Worm (Caenorhabditis elegans) whole organism, L2 larva: ENCODE results near the gene T14G8.4.

Experiments used
- C34F6.9 ChIP-seq: fragments of 150-350 bp; optimal IDR thresholded peaks from 2 replicates; lab custom pipeline; 2014; ENCODE audit warnings: missing biosample characterization, missing genetic modification characterization
- F13H6.1 ChIP-seq: sonication (generic microtip); optimal IDR thresholded peaks from 2 replicates; lab custom pipeline; 2016; ENCODE audit warnings: missing genetic modification characterization, missing compliant biosample characterization
- R02D3.7 ChIP-seq: fragments of 150-350 bp; optimal IDR thresholded peaks from 2 replicates; lab custom pipeline; 2014; ENCODE audit warnings: missing biosample characterization, missing genetic modification characterization
- Y55F3AM.14 ChIP-seq: fragments of 200-800 bp; sonication (Bioruptor generic); optimal IDR thresholded peaks from 2 replicates; lab custom pipeline; 2018; ENCODE audit warnings: mild to moderate bottlenecking, missing genetic modification characterization, missing compliant biosample characterization
- ZK546.5 ChIP-seq: sonication (generic microtip); optimal IDR thresholded peaks from 2 replicates; lab custom pipeline; 2017; ENCODE audit warnings: missing biosample characterization, missing genetic modification characterization
- alr-1 ChIP-seq: fragments of 150-350 bp; optimal IDR thresholded peaks from 2 replicates; lab custom pipeline; 2014; ENCODE audit warnings: missing biosample characterization, missing genetic modification characterization
- aly-2 ChIP-seq: fragments of 150-350 bp; optimal IDR thresholded peaks from 2 replicates; lab custom pipeline; 2014; ENCODE audit warnings: missing biosample characterization, missing genetic modification characterization
- ama-1 ChIP-seq: fragments of 150-350 bp; optimal IDR thresholded peaks from 2 replicates; lab custom pipeline; 2018; ENCODE audit warnings: inconsistent platforms
- blmp-1 ChIP-seq: sonication (generic microtip); optimal IDR thresholded peaks from 2 replicates; lab custom pipeline; 2017; ENCODE audit warnings: missing genetic modification characterization, mild to moderate bottlenecking, missing compliant biosample characterization, antibody characterized with exemption, moderate library complexity; ENCODE audit not compliant: insufficient read depth
- ceh-16 ChIP-seq: fragments of 150-350 bp; optimal IDR thresholded peaks from 2 replicates; lab custom pipeline; 2014; ENCODE audit warnings: missing biosample characterization, missing genetic modification characterization
- crh-2 ChIP-seq: sonication (generic microtip); optimal IDR thresholded peaks from 2 replicates; lab custom pipeline; 2017; ENCODE audit warnings: missing biosample characterization, missing genetic modification characterization
- dmd-4 ChIP-seq: sonication (generic microtip); optimal IDR thresholded peaks from 2 replicates; lab custom pipeline; 2017; ENCODE audit warnings: missing biosample characterization, missing genetic modification characterization
- egl-27 ChIP-seq: sonication (generic microtip); optimal IDR thresholded peaks from 3 replicates; lab custom pipeline; 2017; ENCODE audit warnings: missing biosample characterization, missing genetic modification reagents, missing genetic modification characterization
- elt-1 ChIP-seq: fragments of 150-350 bp; optimal IDR thresholded peaks from 2 replicates; lab custom pipeline; 2014; ENCODE audit warnings: missing biosample characterization, missing genetic modification characterization
- elt-3 ChIP-seq: sonication (generic microtip); optimal IDR thresholded peaks from 2 replicates; lab custom pipeline; 2017; ENCODE audit warnings: missing biosample characterization, missing genetic modification characterization
- fos-1 ChIP-seq: fragments of 150-350 bp; optimal IDR thresholded peaks from 2 replicates; lab custom pipeline; 2014; ENCODE audit warnings: missing biosample characterization, missing genetic modification characterization
- gmeb-1 ChIP-seq: fragments of 150-350 bp; optimal IDR thresholded peaks from 2 replicates; lab custom pipeline; 2014; ENCODE audit warnings: missing biosample characterization, missing genetic modification characterization
- lin-13 ChIP-seq: fragments of 150-350 bp; optimal IDR thresholded peaks from 2 replicates; lab custom pipeline; 2014; ENCODE audit warnings: missing biosample characterization, missing genetic modification reagents, missing genetic modification characterization
- lin-39 ChIP-seq: fragments of 150-350 bp; optimal IDR thresholded peaks from 2 replicates; lab custom pipeline; 2014; ENCODE audit warnings: missing biosample characterization, missing genetic modification reagents, missing genetic modification characterization
- lsy-2 ChIP-seq, 2 experiments: fragments of 150-350 bp in 1 of 2; sonication (generic microtip) in 1 of 2; optimal IDR thresholded peaks; 2 replicates each; lab custom pipeline; 2014 to 2017; ENCODE audit warnings: missing biosample characterization in 2 of 2, missing genetic modification characterization in 2 of 2
- mab-5 ChIP-seq: fragments of 150-350 bp; optimal IDR thresholded peaks from 2 replicates; lab custom pipeline; 2014; ENCODE audit warnings: missing biosample characterization, missing genetic modification characterization
- mbf-1 ChIP-seq: sonication (generic microtip); optimal IDR thresholded peaks from 2 replicates; lab custom pipeline; 2017; ENCODE audit warnings: missing biosample characterization, missing genetic modification characterization
- mdl-1 ChIP-seq, 2 experiments: fragments of 150-350 bp in 1 of 2; sonication (generic microtip) in 1 of 2; optimal IDR thresholded peaks; 2 replicates each; lab custom pipeline; 2017; ENCODE audit warnings: missing biosample characterization in 2 of 2, missing genetic modification characterization in 2 of 2
- nhr-11 ChIP-seq: fragments of 150-350 bp; optimal IDR thresholded peaks from 2 replicates; lab custom pipeline; 2014; ENCODE audit warnings: missing biosample characterization, missing genetic modification characterization
- nhr-12 ChIP-seq: fragments of 150-350 bp; optimal IDR thresholded peaks from 2 replicates; lab custom pipeline; 2014; ENCODE audit warnings: missing biosample characterization, missing genetic modification characterization
- nhr-129 ChIP-seq: fragments of 150-350 bp; optimal IDR thresholded peaks from 2 replicates; lab custom pipeline; 2014; ENCODE audit warnings: missing biosample characterization, missing genetic modification characterization
- nhr-21 ChIP-seq: fragments of 150-350 bp; optimal IDR thresholded peaks from 2 replicates; lab custom pipeline; 2014; ENCODE audit warnings: missing biosample characterization, missing genetic modification characterization
- nhr-23 ChIP-seq: fragments of 150-350 bp; optimal IDR thresholded peaks from 2 replicates; lab custom pipeline; 2014; ENCODE audit warnings: missing biosample characterization, missing genetic modification reagents, missing genetic modification characterization
- nhr-25 ChIP-seq: fragments of 150-350 bp; sonication (generic microtip); optimal IDR thresholded peaks from 3 replicates; lab custom pipeline; 2014; ENCODE audit warnings: missing biosample characterization, missing genetic modification characterization
- nhr-6 ChIP-seq: fragments of 150-350 bp; optimal IDR thresholded peaks from 2 replicates; lab custom pipeline; 2014; ENCODE audit warnings: missing biosample characterization, missing genetic modification characterization
- peb-1 ChIP-seq: fragments of 150-350 bp; optimal IDR thresholded peaks from 2 replicates; lab custom pipeline; 2014; ENCODE audit warnings: missing biosample characterization, missing genetic modification characterization
- sem-4 ChIP-seq: fragments of 150-350 bp; optimal IDR thresholded peaks from 2 replicates; lab custom pipeline; 2014; ENCODE audit warnings: missing biosample characterization, missing genetic modification reagents, missing genetic modification characterization
- skn-1 ChIP-seq: sonication (generic microtip); optimal IDR thresholded peaks from 2 replicates; lab custom pipeline; 2017; ENCODE audit warnings: missing biosample characterization, missing genetic modification characterization
- sma-3 ChIP-seq: sonication (generic microtip); optimal IDR thresholded peaks from 2 replicates; lab custom pipeline; 2016; ENCODE audit warnings: missing genetic modification reagents, missing genetic modification characterization, missing compliant biosample characterization
- sma-9 ChIP-seq, 2 experiments: fragments of 150-350 bp in 1 of 2; sonication (generic microtip) in 1 of 2; optimal IDR thresholded peaks; 2 replicates each; lab custom pipeline; 2014 to 2016; ENCODE audit warnings: missing genetic modification characterization in 2 of 2, mild to moderate bottlenecking in 1 of 2, missing biosample characterization in 1 of 2, missing compliant biosample characterization in 1 of 2, missing genetic modification reagents in 1 of 2, moderate library complexity in 1 of 2
- snpc-4 ChIP-seq: fragments of 150-350 bp; optimal IDR thresholded peaks from 2 replicates; lab custom pipeline; 2014; ENCODE audit warnings: missing biosample characterization, missing genetic modification characterization
- unc-39 ChIP-seq: fragments of 150-350 bp; optimal IDR thresholded peaks from 2 replicates; lab custom pipeline; 2014; ENCODE audit warnings: missing biosample characterization, missing genetic modification characterization
- unc-55 ChIP-seq: fragments of 150-350 bp; sonication (generic microtip); optimal IDR thresholded peaks from 3 replicates; lab custom pipeline; 2014; ENCODE audit warnings: missing biosample characterization, missing genetic modification reagents, missing genetic modification characterization
- unc-62 ChIP-seq: fragments of 150-350 bp; optimal IDR thresholded peaks from 2 replicates; lab custom pipeline; 2014; ENCODE audit warnings: missing biosample characterization, missing genetic modification reagents, missing genetic modification characterization
- ztf-1 ChIP-seq: fragments of 200-800 bp; sonication (Bioruptor generic); conservative IDR thresholded peaks from 2 replicates; pipeline ENCODE4 v1.3.6; 2022; ENCODE audit warnings: missing genetic modification characterization, missing compliant biosample characterization
- ztf-4 ChIP-seq: fragments of 150-350 bp; optimal IDR thresholded peaks from 2 replicates; lab custom pipeline; 2014; ENCODE audit warnings: missing biosample characterization, missing genetic modification characterization

T14G8.4 gene

ce11 chrX:12853079-12853478 lies 10.6 kb downstream of the T14G8.4 start:
- peak; percentile 3 for TF ChIP-seq sma-9 (GFP tag; optimal IDR thresholded peaks at IDR 0.05; lab: Kevin White, UChicago)
- TF ChIP-seq sma-9 (tag; optimal IDR thresholded peaks at IDR 0.05; lab: Kevin White, UChicago), result no peak
- TF ChIP-seq elt-3 (tag; lab: Kevin White, UChicago), result no peak
- TF ChIP-seq C34F6.9 (tag; lab: Kevin White, UChicago), result no peak
- peak; percentile 21 for TF ChIP-seq F13H6.1 (tag; lab: Kevin White, UChicago)
- TF ChIP-seq ztf-1 (GFP tag; lab: Robert Waterston, UW), result no peak
- TF ChIP-seq nhr-129 (tag; lab: Kevin White, UChicago), result peak; percentile 24

ce11 chrX:12852575-12852974 lies 11.1 kb downstream of the T14G8.4 start, which contains the start of gene chd-3:
Gene chd-3 (minus strand): TSS chrX:12852601.
- TF ChIP-seq lin-13 (GFP tag; lab: Kevin White, UChicago) (no peak), lin-39 (tag; lab: Kevin White, UChicago) (no peak), nhr-12 (tag; lab: Kevin White, UChicago) (no peak), nhr-23 (tag; lab: Kevin White, UChicago) (no peak), sma-3 (no peak), ZK546.5 (tag; lab: Kevin White, UChicago) (no peak), mdl-1 (tag; optimal IDR thresholded peaks at IDR 0.05; lab: Kevin White, UChicago) (no peak), peb-1 (no peak), unc-55 (GFP tag; lab: Kevin White, UChicago) (no peak), fos-1 (no peak), egl-27 (no peak), ztf-1 (GFP tag; lab: Robert Waterston, UW) (no peak), gmeb-1 (no peak), nhr-11 (no peak), lsy-2 (tag; optimal IDR thresholded peaks at IDR 0.05; lab: Kevin White, UChicago) (no peak)

DNA sequence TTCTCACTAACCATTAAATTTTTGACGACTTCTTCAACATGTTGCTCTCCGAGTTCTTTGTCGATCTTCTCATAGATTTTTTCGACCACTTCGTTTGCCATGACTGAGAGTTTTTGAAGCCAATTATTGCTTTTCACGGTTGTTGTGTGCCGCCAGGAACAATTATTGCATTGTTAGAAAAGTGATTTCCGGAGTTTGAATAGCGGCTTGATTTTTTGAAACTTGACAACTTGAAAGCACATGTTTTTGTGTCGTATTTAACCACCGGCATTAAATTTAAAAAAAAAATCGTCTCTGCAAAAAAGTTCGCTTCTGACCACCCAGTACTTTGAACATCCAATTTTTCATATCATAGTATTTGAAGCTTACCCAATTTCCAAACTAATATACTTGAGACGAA lies 17.7 kb downstream of the T14G8.4 start, which contains the start of gene C52G5.3:
TSS of gene C52G5.3 (minus strand) at position 101 of the 400 bp plus-strand sequence.
- TF ChIP-seq C34F6.9 (tag; lab: Kevin White, UChicago), result no peak
- TF ChIP-seq lin-39 (tag; lab: Kevin White, UChicago), result no peak

DNA sequence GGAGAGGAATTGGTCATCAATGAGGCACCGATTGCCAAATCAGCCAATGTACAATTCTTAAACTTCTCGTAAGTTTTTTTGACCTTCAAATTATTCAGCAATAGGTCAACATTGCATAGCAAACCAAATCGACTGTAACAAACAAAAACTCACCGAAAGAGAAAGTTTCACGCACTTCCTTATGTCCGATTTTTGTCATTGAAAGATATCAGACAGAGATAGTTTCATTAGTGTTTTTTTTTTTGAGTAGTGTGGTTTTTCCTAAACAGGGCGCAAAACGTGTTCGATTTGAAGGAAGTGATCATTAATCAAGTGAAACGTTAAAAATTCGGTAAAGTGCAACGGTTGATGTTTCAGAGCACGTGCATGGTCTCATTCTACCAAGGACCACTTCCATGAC lies 19.5 kb downstream of the T14G8.4 start:
- TF ChIP-seq mdl-1 (tag; optimal IDR thresholded peaks at IDR 0.05; lab: Kevin White, UChicago) (peak in 1 of 2 experiments; percentile 13), sem-4 (tag; lab: Kevin White, UChicago) (peak; percentile 32), blmp-1 (peak; percentile 89), nhr-25 (tag; lab: Kevin White, UChicago) (peak; percentile 85), ztf-1 (GFP tag; lab: Robert Waterston, UW) (no peak), C34F6.9 (tag; lab: Kevin White, UChicago) (no peak), sma-9 (GFP tag; optimal IDR thresholded peaks at IDR 0.05; lab: Kevin White, UChicago) (peak; percentile 48), sma-9 (tag; optimal IDR thresholded peaks at IDR 0.05; lab: Kevin White, UChicago) (no peak), skn-1 (tag; lab: Kevin White, UChicago) (no peak), dmd-4 (no peak), egl-27 (peak; percentile 34)
- TF ChIP-seq, all 48 proteins: peak for 6

DNA sequence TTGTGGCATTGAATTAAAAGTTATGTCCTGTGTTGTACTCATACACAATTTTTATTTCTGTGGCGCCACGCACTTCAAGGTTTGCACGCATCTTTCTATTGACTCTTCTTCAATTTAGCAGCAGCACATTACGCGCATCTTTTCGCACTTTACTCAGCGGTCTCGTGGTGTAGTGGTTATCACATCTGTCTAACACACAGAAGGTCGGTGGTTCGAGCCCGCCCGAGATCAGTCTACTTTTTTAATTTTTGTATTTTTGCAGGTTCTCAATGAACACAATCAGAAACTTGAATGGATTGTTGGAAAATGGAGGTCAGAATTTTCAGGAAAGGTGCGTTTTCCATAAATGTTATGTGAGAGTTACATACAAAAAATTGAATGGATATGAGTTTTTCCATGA lies 20.2 kb downstream of the T14G8.4 start:
- TF ChIP-seq lin-13 (GFP tag; lab: Kevin White, UChicago) (no peak), nhr-25 (tag; lab: Kevin White, UChicago) (peak; percentile 45), sem-4 (tag; lab: Kevin White, UChicago) (no peak), crh-2 (peak; percentile 20), alr-1 (no peak), ztf-4 (tag; lab: Kevin White, UChicago) (no peak), elt-1 (no peak), sma-3 (peak; percentile 45), mab-5 (tag; lab: Kevin White, UChicago) (no peak), unc-62 (GFP tag; lab: Kevin White, UChicago) (no peak), F13H6.1 (tag; lab: Kevin White, UChicago) (peak; percentile 49), nhr-12 (tag; lab: Kevin White, UChicago) (no peak), gmeb-1 (peak; percentile 48), mdl-1 (tag; optimal IDR thresholded peaks at IDR 0.05; lab: Kevin White, UChicago) (peak in 1 of 2 experiments; percentile 9), skn-1 (tag; lab: Kevin White, UChicago) (no peak), aly-2 (tag; lab: Kevin White, UChicago) (no peak), nhr-23 (tag; lab: Kevin White, UChicago) (no peak), Y55F3AM.14 (GFP tag; lab: Kevin White, UChicago) (no peak), dmd-4 (no peak), mbf-1 (tag; lab: Kevin White, UChicago) (no peak), ceh-16 (tag; lab: Kevin White, UChicago) (no peak), egl-27 (no peak), nhr-21 (tag; lab: Kevin White, UChicago) (peak; percentile 8), ama-1 (no peak), ZK546.5 (tag; lab: Kevin White, UChicago) (no peak), peb-1 (no peak), nhr-129 (tag; lab: Kevin White, UChicago) (peak; percentile 73), blmp-1 (no peak), R02D3.7 (tag; lab: Kevin White, UChicago) (no peak), snpc-4 (tag; lab: Kevin White, UChicago) (no peak), unc-39 (no peak), nhr-6 (tag; lab: Kevin White, UChicago) (no peak), lin-39 (tag; lab: Kevin White, UChicago) (no peak), sma-9 (GFP tag; optimal IDR thresholded peaks at IDR 0.05; lab: Kevin White, UChicago) (peak; percentile 51), sma-9 (tag; optimal IDR thresholded peaks at IDR 0.05; lab: Kevin White, UChicago) (no peak), fos-1 (peak; percentile 3)
